Worm (Caenorhabditis elegans) whole organism, L4 larva: ENCODE measurements around the gene clec-181.

Experiments
- D1046.2 ChIP-seq: fragments of 200-800 bp; sonication (Bioruptor generic); IDR thresholded peaks from 2 replicates; pipeline ENCODE4 v1.3.6; 2022; ENCODE audit warnings: missing genetic modification characterization, missing compliant biosample characterization
- F37D6.2 ChIP-seq: sonication (generic microtip); optimal IDR thresholded peaks from 2 replicates; lab custom pipeline; 2016; ENCODE audit warnings: mild to moderate bottlenecking, missing genetic modification characterization, missing compliant biosample characterization
- T20F7.1 ChIP-seq: fragments of 200-800 bp; sonication (Bioruptor generic); optimal IDR thresholded peaks from 2 replicates; lab custom pipeline; 2018; ENCODE audit warnings: mild to moderate bottlenecking, missing genetic modification characterization, missing compliant biosample characterization
- ZK546.5 ChIP-seq, 2 experiments: sonication (generic microtip); optimal IDR thresholded peaks; 2 replicates each; lab custom pipeline; 2017; ENCODE audit warnings: missing biosample characterization in 2 of 2, missing genetic modification characterization in 2 of 2
- aha-1 ChIP-seq: fragments of 150-350 bp; peaks from one replicate; lab custom pipeline; 2014; ENCODE audit warnings: missing biosample characterization, missing genetic modification characterization
- ceh-82 ChIP-seq: sonication (generic microtip); optimal IDR thresholded peaks from 2 replicates; lab custom pipeline; 2017; ENCODE audit warnings: missing biosample characterization, missing genetic modification characterization
- daf-12 ChIP-seq: fragments of 150-350 bp; optimal IDR thresholded peaks from 2 replicates; lab custom pipeline; 2014; ENCODE audit warnings: missing biosample characterization, missing genetic modification reagents, missing genetic modification characterization
- daf-16 ChIP-seq, 3 experiments: sonication (generic microtip); optimal IDR thresholded peaks; 2 replicates each; lab custom pipeline; 2016 to 2017; ENCODE audit warnings: missing genetic modification characterization in 3 of 3, missing genetic modification reagents in 3 of 3, mild to moderate bottlenecking in 2 of 3, missing compliant biosample characterization in 2 of 3, missing biosample characterization in 1 of 3, moderate library complexity in 1 of 3
- daf-8 ChIP-seq: fragments of 200-800 bp; sonication (Bioruptor generic); IDR thresholded peaks from 2 replicates; pipeline ENCODE4 v1.3.6; 2022; ENCODE audit warnings: missing genetic modification characterization, missing compliant biosample characterization
- dmd-8 ChIP-seq: fragments of 200-800 bp; sonication (Bioruptor generic); IDR thresholded peaks from 2 replicates; pipeline ENCODE4 v1.3.6; 2022; ENCODE audit warnings: missing genetic modification characterization, missing compliant biosample characterization
- dmd-9 ChIP-seq: fragments of 200-800 bp; sonication (Bioruptor generic); IDR thresholded peaks from 2 replicates; pipeline ENCODE4 v1.3.6; 2022; ENCODE audit warnings: missing genetic modification reagents, missing genetic modification characterization, missing compliant biosample characterization
- dve-1 ChIP-seq: sonication (generic microtip); optimal IDR thresholded peaks from 2 replicates; lab custom pipeline; 2017; ENCODE audit warnings: antibody characterized with exemption, mild to moderate bottlenecking, missing genetic modification characterization, missing compliant biosample characterization; ENCODE audit not compliant: insufficient read depth
- fkh-10 ChIP-seq: fragments of 150-350 bp; optimal IDR thresholded peaks from 2 replicates; lab custom pipeline; 2014; ENCODE audit warnings: missing biosample characterization, missing genetic modification reagents, missing genetic modification characterization
- fos-1 ChIP-seq: fragments of 150-350 bp; optimal IDR thresholded peaks from 2 replicates; lab custom pipeline; 2014; ENCODE audit warnings: missing biosample characterization, missing genetic modification characterization
- hif-1 ChIP-seq, 2 experiments: sonication (generic microtip); optimal IDR thresholded peaks; 2 replicates each; lab custom pipeline; 2016 to 2017; ENCODE audit warnings: missing compliant biosample characterization in 2 of 2, missing genetic modification characterization in 2 of 2, missing genetic modification reagents in 2 of 2, missing genotype in 2 of 2, mild to moderate bottlenecking in 1 of 2
- hlh-11 ChIP-seq: fragments of 200-800 bp; sonication (Bioruptor generic); optimal IDR thresholded peaks from 2 replicates; lab custom pipeline; 2018; ENCODE audit warnings: mild to moderate bottlenecking, missing genetic modification characterization, missing compliant biosample characterization
- hlh-30 ChIP-seq: sonication (generic microtip); optimal IDR thresholded peaks from 2 replicates; lab custom pipeline; 2017; ENCODE audit warnings: antibody characterized with exemption, mild to moderate bottlenecking, missing genetic modification characterization, missing compliant biosample characterization; ENCODE audit not compliant: insufficient read depth
- lin-1 ChIP-seq: fragments of 200-800 bp; sonication (Bioruptor generic); IDR thresholded peaks from 2 replicates; pipeline ENCODE4 v1.3.6; 2022; ENCODE audit warnings: missing genetic modification reagents, missing genetic modification characterization, missing compliant biosample characterization
- lin-39 ChIP-seq: fragments of 150-350 bp; optimal IDR thresholded peaks from 2 replicates; lab custom pipeline; 2014; ENCODE audit warnings: missing biosample characterization, missing genetic modification reagents, missing genetic modification characterization
- mes-2 ChIP-seq: sonication (generic microtip); optimal IDR thresholded peaks from 2 replicates; lab custom pipeline; 2016; ENCODE audit warnings: missing genotype, mild to moderate bottlenecking, missing genetic modification characterization, missing compliant biosample characterization; ENCODE audit not compliant: poor library complexity, severe bottlenecking
- nhr-10 ChIP-seq: fragments of 150-350 bp; optimal IDR thresholded peaks from 2 replicates; lab custom pipeline; 2014; ENCODE audit warnings: missing biosample characterization, missing genetic modification characterization
- nhr-102 ChIP-seq: sonication (generic microtip); optimal IDR thresholded peaks from 2 replicates; lab custom pipeline; 2016; ENCODE audit warnings: mild to moderate bottlenecking, missing genetic modification characterization, moderate library complexity, missing compliant biosample characterization
- nhr-237 ChIP-seq: sonication (generic microtip); optimal IDR thresholded peaks from 2 replicates; lab custom pipeline; 2017; ENCODE audit warnings: missing biosample characterization, missing genetic modification characterization
- nhr-28 ChIP-seq: fragments of 150-350 bp; optimal IDR thresholded peaks from 2 replicates; lab custom pipeline; 2014; ENCODE audit warnings: missing biosample characterization, missing genetic modification characterization
- nhr-41 ChIP-seq: fragments of 200-800 bp; sonication (Bioruptor generic); IDR thresholded peaks from 2 replicates; pipeline ENCODE4 v1.3.6; 2022; ENCODE audit warnings: missing genetic modification reagents, missing genetic modification characterization, missing compliant biosample characterization
- nhr-48 ChIP-seq: sonication (generic microtip); optimal IDR thresholded peaks from 2 replicates; lab custom pipeline; 2016; ENCODE audit warnings: mild to moderate bottlenecking, missing genetic modification characterization, missing compliant biosample characterization
- nhr-6 ChIP-seq: fragments of 150-350 bp; optimal IDR thresholded peaks from 2 replicates; lab custom pipeline; 2014; ENCODE audit warnings: missing biosample characterization, missing genetic modification characterization
- nhr-77 ChIP-seq: fragments of 150-350 bp; optimal IDR thresholded peaks from 2 replicates; lab custom pipeline; 2014; ENCODE audit warnings: missing biosample characterization, missing genetic modification characterization
- pha-4 ChIP-seq, 2 experiments: fragments of 150-350 bp in 1 of 2; fragments of 200-800 bp in 1 of 2; sonication (Bioruptor generic) in 1 of 2; IDR thresholded peaks in 1 of 2; optimal IDR thresholded peaks in 1 of 2; 2 replicates each; pipeline versions ENCODE4 v1.3.6 to Lab custom; 2014 to 2022; ENCODE audit warnings: missing genetic modification characterization in 2 of 2, missing genetic modification reagents in 2 of 2, missing biosample characterization in 1 of 2, missing compliant biosample characterization in 1 of 2
- php-3 ChIP-seq: fragments of 200-800 bp; sonication (Bioruptor generic); IDR thresholded peaks from 2 replicates; pipeline ENCODE4 v1.3.6; 2022; ENCODE audit warnings: missing genetic modification reagents, missing genetic modification characterization, missing compliant biosample characterization
- pqm-1 ChIP-seq: sonication (generic microtip); optimal IDR thresholded peaks from 2 replicates; lab custom pipeline; 2017; ENCODE audit warnings: missing biosample characterization, missing genetic modification characterization
- snpc-1.2 ChIP-seq: fragments of 200-800 bp; sonication (Bioruptor generic); IDR thresholded peaks from 2 replicates; pipeline ENCODE4 v1.3.6; 2022; ENCODE audit warnings: missing genetic modification reagents, missing genetic modification characterization, missing compliant biosample characterization
- snpc-4 ChIP-seq: fragments of 150-350 bp; optimal IDR thresholded peaks from 2 replicates; lab custom pipeline; 2014; ENCODE audit warnings: missing biosample characterization, missing genetic modification characterization
- spr-1 ChIP-seq: sonication (generic microtip); optimal IDR thresholded peaks from 2 replicates; lab custom pipeline; 2016; ENCODE audit warnings: mild to moderate bottlenecking, missing genetic modification characterization, missing compliant biosample characterization
- tra-1 ChIP-seq: fragments of 200-800 bp; sonication (Bioruptor generic); IDR thresholded peaks from 2 replicates; pipeline ENCODE4 v1.3.6; 2022; ENCODE audit warnings: missing genetic modification reagents, missing genetic modification characterization, missing compliant biosample characterization
- unc-130 ChIP-seq: sonication (generic microtip); optimal IDR thresholded peaks from 2 replicates; lab custom pipeline; 2016; ENCODE audit warnings: missing genetic modification reagents, missing genetic modification characterization, missing compliant biosample characterization
- vab-7 ChIP-seq: fragments of 200-800 bp; sonication (Bioruptor generic); IDR thresholded peaks from 2 replicates; pipeline ENCODE4 v1.3.6; 2022; ENCODE audit warnings: missing genetic modification reagents, missing genetic modification characterization, missing compliant biosample characterization
- zfp-2 ChIP-seq: sonication (generic microtip); optimal IDR thresholded peaks from 2 replicates; lab custom pipeline; 2016; ENCODE audit warnings: mild to moderate bottlenecking, missing genetic modification characterization, missing compliant biosample characterization
- zfp-3 ChIP-seq: fragments of 200-800 bp; sonication (Bioruptor generic); conservative IDR thresholded peaks from 2 replicates; pipeline ENCODE4 v1.3.6; 2022; ENCODE audit warnings: missing genetic modification reagents, missing genetic modification characterization, missing compliant biosample characterization

The clec-181 gene

DNA sequence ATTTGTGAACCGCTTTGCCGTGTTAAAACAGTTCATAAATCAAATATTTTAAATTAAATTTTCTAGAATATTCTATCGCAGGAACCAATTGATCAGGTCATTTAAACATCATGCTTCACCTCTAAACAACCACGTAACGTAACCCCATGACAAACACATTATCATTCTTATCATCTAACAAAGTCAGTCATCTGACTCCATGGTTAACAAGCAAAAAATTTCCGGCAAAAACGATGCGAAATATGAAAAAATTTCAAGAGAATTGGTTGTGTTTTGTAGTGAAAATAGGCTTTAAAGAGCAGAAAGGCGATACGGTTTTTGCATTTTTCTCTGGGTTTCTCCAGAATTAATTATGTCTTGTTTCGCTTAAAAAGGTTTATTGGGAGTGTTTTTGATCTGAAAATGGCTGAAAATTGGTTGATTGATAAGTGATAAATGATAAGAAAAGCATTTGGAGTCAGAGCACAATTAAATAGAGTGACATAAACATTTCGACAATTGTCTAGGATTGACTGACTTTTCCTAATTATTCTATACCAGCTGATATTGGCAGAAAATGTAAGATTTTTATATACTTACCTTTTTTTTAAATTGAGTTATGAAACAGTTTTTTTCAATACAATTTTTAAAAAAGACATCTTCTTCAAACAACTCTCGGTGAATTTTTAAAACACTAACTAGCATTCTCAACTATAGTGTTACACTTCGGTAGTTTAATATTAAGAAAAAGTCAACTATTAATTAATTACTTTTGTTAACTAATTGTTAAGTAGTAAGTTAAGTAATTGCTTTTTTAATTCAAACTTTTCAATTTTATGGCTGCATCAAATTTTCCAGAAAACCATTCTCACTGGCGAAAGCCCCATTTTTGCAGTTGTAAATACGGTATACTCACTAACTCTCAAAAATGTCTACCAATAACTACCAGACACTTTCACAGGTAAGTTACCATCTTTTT, 10.5 kb upstream of the clec-181 start, which contains the start of gene catp-7:
Gene catp-7, plus strand, starts transcription at position 908 of the 958 bp plus-strand sequence.
- TF ChIP-seq zfp-2: no peak
- TF ChIP-seq fos-1 (tag; lab: Kevin White, UChicago): no peak
- TF ChIP-seq lin-1 (GFP tag; lab: Robert Waterston, UW): peak; percentile 11; the same call in 1 of the 2 replicates
- peak; percentile 94 for TF ChIP-seq nhr-28
- TF ChIP-seq nhr-237 (tag; lab: Kevin White, UChicago): no peak
- no peak for TF ChIP-seq ZK546.5 (tag; optimal IDR thresholded peaks at IDR 0.05; lab: Kevin White, UChicago)
- peak; percentile 77 for TF ChIP-seq hlh-11 (tag; lab: Kevin White, UChicago)
- peak; percentile 64 for TF ChIP-seq dve-1 (tag; lab: Kevin White, UChicago)
- no peak; the same call in 1 of the 2 replicates for TF ChIP-seq php-3 (GFP tag; lab: Robert Waterston, UW)
- TF ChIP-seq ceh-82 (tag; lab: Kevin White, UChicago): no peak
- peak; percentile 36 for TF ChIP-seq T20F7.1 (GFP tag; lab: Kevin White, UChicago)
- TF ChIP-seq fkh-10: no peak
- no peak for TF ChIP-seq unc-130 (GFP tag; lab: Kevin White, UChicago)
- TF ChIP-seq dmd-9 (GFP tag; lab: Robert Waterston, UW): no peak
- TF ChIP-seq snpc-1.2 (GFP tag; lab: Robert Waterston, UW): no peak
- no peak for TF ChIP-seq daf-8 (GFP tag; lab: Robert Waterston, UW)
- no peak for TF ChIP-seq daf-12 (tag; lab: Kevin White, UChicago)
- no peak for TF ChIP-seq dmd-8 (GFP tag; lab: Robert Waterston, UW)
- no peak for TF ChIP-seq daf-16 (GFP tag; optimal IDR thresholded peaks at IDR 0.05; lab: Kevin White, UChicago)
- TF ChIP-seq daf-16 (tag; optimal IDR thresholded peaks at IDR 0.05; lab: Kevin White, UChicago): peak; percentile 88
- TF ChIP-seq hif-1 (tag; optimal IDR thresholded peaks at IDR 0.05; lab: Kevin White, UChicago): peak in 1 of 2 experiments; percentile 33
- TF ChIP-seq nhr-6 (tag; lab: Kevin White, UChicago): no peak
- no peak for TF ChIP-seq snpc-4 (tag; lab: Kevin White, UChicago)
- peak; percentile 39 for TF ChIP-seq nhr-48 (tag; lab: Kevin White, UChicago)
- TF ChIP-seq nhr-102 (tag; lab: Kevin White, UChicago): peak; percentile 58
- peak; percentile 69 for TF ChIP-seq hlh-30
- no peak for TF ChIP-seq nhr-41 (GFP tag; lab: Robert Waterston, UW)
- TF ChIP-seq zfp-3 (GFP tag; lab: Robert Waterston, UW): no peak
- TF ChIP-seq pqm-1 (tag; lab: Kevin White, UChicago): peak; percentile 65
- no peak for TF ChIP-seq F37D6.2 (tag; lab: Kevin White, UChicago)
- TF ChIP-seq D1046.2 (GFP tag; lab: Robert Waterston, UW): no peak
- 0 out of 2 replicates have a peak, but pooled peaks have one; percentile 6 for TF ChIP-seq tra-1
- no peak for TF ChIP-seq pha-4 (GFP tag; IDR thresholded peaks at IDR 0.05; lab: Robert Waterston, UW)
- TF ChIP-seq pha-4 (tag; optimal IDR thresholded peaks at IDR 0.05; lab: Kevin White, UChicago): no peak
- no peak for TF ChIP-seq spr-1 (tag; lab: Kevin White, UChicago)
- TF ChIP-seq aha-1 (tag; lab: Kevin White, UChicago): peak; percentile 38
- peak; percentile 1 for TF ChIP-seq nhr-77 (tag; lab: Kevin White, UChicago)
- no peak for TF ChIP-seq vab-7 (GFP tag; lab: Robert Waterston, UW)
- no peak for TF ChIP-seq lin-39 (tag; lab: Kevin White, UChicago)
- TF ChIP-seq mes-2 (tag; lab: Kevin White, UChicago): peak; percentile 3
- peak; percentile 74 for TF ChIP-seq nhr-10 (tag; lab: Kevin White, UChicago)
- TF ChIP-seq, all 104 proteins: peak for 16
